Worm (Caenorhabditis elegans) whole organism, mixed stage, embryonic: Measurements from ENCODE around the gene nhr-51.

ENCODE experiments used
- M03D4.4 ChIP-seq: sonication (generic microtip); optimal IDR thresholded peaks from 2 replicates; lab custom pipeline; 2017; ENCODE audit warnings: mild to moderate bottlenecking, missing genetic modification characterization, missing compliant biosample characterization
- bed-3 ChIP-seq: fragments of 200-800 bp; sonication (Bioruptor generic); optimal IDR thresholded peaks from 3 replicates; lab custom pipeline; 2018; ENCODE audit warnings: mild to moderate bottlenecking, missing genetic modification characterization, moderate library complexity, missing compliant biosample characterization
- blmp-1 ChIP-seq: fragments of 150-350 bp; optimal IDR thresholded peaks from 2 replicates; lab custom pipeline; 2014; ENCODE audit warnings: missing biosample characterization, missing genetic modification characterization
- ceh-39 ChIP-seq: fragments of 150-350 bp; optimal IDR thresholded peaks from 2 replicates; lab custom pipeline; 2014; ENCODE audit warnings: missing biosample characterization, missing genetic modification characterization
- ceh-43 ChIP-seq: fragments of 200-800 bp; sonication (Bioruptor generic); optimal IDR thresholded peaks from 2 replicates; lab custom pipeline; 2018; ENCODE audit warnings: mild to moderate bottlenecking, missing genetic modification characterization, moderate library complexity, missing compliant biosample characterization
- ceh-83 ChIP-seq: fragments of 200-800 bp; sonication (Bioruptor generic); optimal IDR thresholded peaks from 2 replicates; lab custom pipeline; 2018; ENCODE audit warnings: mild to moderate bottlenecking, missing genetic modification characterization, missing compliant biosample characterization
- cnd-1 ChIP-seq: fragments of 200-800 bp; sonication (Bioruptor generic); optimal IDR thresholded peaks from 2 replicates; lab custom pipeline; 2018; ENCODE audit warnings: mild to moderate bottlenecking, missing genetic modification characterization, missing compliant biosample characterization
- elt-1 ChIP-seq: sonication (generic microtip); optimal IDR thresholded peaks from 2 replicates; lab custom pipeline; 2017; ENCODE audit warnings: missing genetic modification characterization, mild to moderate bottlenecking, missing compliant biosample characterization, antibody characterized with exemption, moderate library complexity, borderline replicate concordance; ENCODE audit not compliant: insufficient read depth
- ham-2 ChIP-seq: fragments of 200-800 bp; sonication (Bioruptor generic); optimal IDR thresholded peaks from 2 replicates; lab custom pipeline; 2018; ENCODE audit warnings: mild to moderate bottlenecking, missing genetic modification characterization, missing compliant biosample characterization
- hlh-1 ChIP-seq: fragments of 150-350 bp; optimal IDR thresholded peaks from 2 replicates; lab custom pipeline; 2014; ENCODE audit warnings: missing biosample characterization, missing genetic modification reagents, missing genetic modification characterization
- lin-13 ChIP-seq: fragments of 150-350 bp; optimal IDR thresholded peaks from 2 replicates; lab custom pipeline; 2014; ENCODE audit warnings: missing biosample characterization, missing genetic modification characterization
- lin-32 ChIP-seq: fragments of 200-800 bp; sonication (Bioruptor generic); optimal IDR thresholded peaks from 2 replicates; lab custom pipeline; 2018; ENCODE audit warnings: mild to moderate bottlenecking, missing genetic modification characterization, missing compliant biosample characterization
- lsy-2 ChIP-seq: fragments of 150-350 bp; optimal IDR thresholded peaks from 2 replicates; lab custom pipeline; 2014; ENCODE audit warnings: missing biosample characterization, missing genetic modification characterization
- mab-5 ChIP-seq: fragments of 150-350 bp; optimal IDR thresholded peaks from 2 replicates; lab custom pipeline; 2014; ENCODE audit warnings: missing biosample characterization, missing genetic modification characterization
- mep-1 ChIP-seq: fragments of 150-350 bp; optimal IDR thresholded peaks from 2 replicates; lab custom pipeline; 2017; ENCODE audit warnings: missing biosample characterization, missing genetic modification reagents, missing genetic modification characterization, inconsistent platforms
- mls-2 ChIP-seq: sonication (generic microtip); optimal IDR thresholded peaks from 2 replicates; lab custom pipeline; 2016; ENCODE audit warnings: mild to moderate bottlenecking, missing genetic modification characterization, moderate library complexity, missing compliant biosample characterization
- nhr-12 ChIP-seq: fragments of 150-350 bp; optimal IDR thresholded peaks from 2 replicates; lab custom pipeline; 2014; ENCODE audit warnings: missing biosample characterization, missing genetic modification characterization
- nhr-2 ChIP-seq: fragments of 150-350 bp; optimal IDR thresholded peaks from 2 replicates; lab custom pipeline; 2014; ENCODE audit warnings: missing biosample characterization, missing genetic modification characterization
- nhr-237 ChIP-seq: fragments of 150-350 bp; optimal IDR thresholded peaks from 2 replicates; lab custom pipeline; 2014; ENCODE audit warnings: missing biosample characterization, missing genetic modification characterization
- nhr-28 ChIP-seq: fragments of 150-350 bp; optimal IDR thresholded peaks from 2 replicates; lab custom pipeline; 2014; ENCODE audit warnings: missing biosample characterization, missing genetic modification characterization
- nhr-76 ChIP-seq: sonication (generic microtip); optimal IDR thresholded peaks from 2 replicates; lab custom pipeline; 2017; ENCODE audit warnings: missing biosample characterization, missing genetic modification characterization
- pha-4 ChIP-seq: fragments of 150-350 bp; optimal IDR thresholded peaks from 2 replicates; lab custom pipeline; 2018; ENCODE audit warnings: missing biosample characterization, missing genetic modification reagents, missing genetic modification characterization
- sem-2 ChIP-seq: fragments of 200-800 bp; sonication (Bioruptor generic); optimal IDR thresholded peaks from 2 replicates; lab custom pipeline; 2018; ENCODE audit warnings: mild to moderate bottlenecking, missing genetic modification characterization, missing compliant biosample characterization
- sptf-1 ChIP-seq: sonication (generic microtip); optimal IDR thresholded peaks from 2 replicates; lab custom pipeline; 2017; ENCODE audit warnings: mild to moderate bottlenecking, missing genetic modification characterization, moderate library complexity, missing compliant biosample characterization
- tbx-8 ChIP-seq: fragments of 200-800 bp; sonication (Bioruptor generic); optimal IDR thresholded peaks from 2 replicates; lab custom pipeline; 2018; ENCODE audit warnings: mild to moderate bottlenecking, missing genetic modification characterization, moderate library complexity, missing compliant biosample characterization
- unc-120 ChIP-seq: sonication (generic microtip); optimal IDR thresholded peaks from 2 replicates; lab custom pipeline; 2017; ENCODE audit warnings: missing genetic modification characterization, missing compliant biosample characterization; ENCODE audit not compliant: poor library complexity, severe bottlenecking
- unc-39 ChIP-seq: fragments of 150-350 bp; optimal IDR thresholded peaks from 2 replicates; lab custom pipeline; 2014; ENCODE audit warnings: missing biosample characterization, missing genetic modification characterization
- unc-62 ChIP-seq: fragments of 150-350 bp; optimal IDR thresholded peaks from 2 replicates; lab custom pipeline; 2014; ENCODE audit warnings: missing biosample characterization, missing genetic modification reagents, missing genetic modification characterization
- zip-8 ChIP-seq: fragments of 150-350 bp; optimal IDR thresholded peaks from 2 replicates; lab custom pipeline; 2014; ENCODE audit warnings: missing biosample characterization, missing genetic modification characterization
- ztf-11 ChIP-seq: fragments of 150-350 bp; optimal IDR thresholded peaks from 2 replicates; lab custom pipeline; 2014; ENCODE audit warnings: missing biosample characterization, missing genetic modification characterization

The nhr-51 gene

DNA sequence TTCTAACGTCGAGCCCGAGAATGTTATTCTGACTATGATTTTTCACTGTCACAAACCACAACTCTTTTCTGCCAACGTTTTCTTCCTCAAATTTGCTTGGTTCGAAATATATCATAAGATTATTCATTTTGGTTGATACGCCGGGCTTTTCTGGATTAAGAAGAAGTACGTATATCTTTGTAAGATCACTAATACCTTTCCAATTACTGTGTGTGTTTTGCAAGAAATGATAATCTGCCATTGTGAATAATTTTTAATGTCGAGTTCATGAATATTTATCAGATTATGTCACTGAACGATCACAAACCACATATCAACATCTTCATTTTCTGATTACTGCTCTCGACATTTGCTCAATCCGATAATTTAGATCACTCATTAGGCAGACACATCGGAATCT is 11.8 kb downstream of the nhr-51 start, which contains the start of gene nhr-196:
Gene nhr-196, plus strand, starts transcription at position 118 of the 400 bp plus-strand sequence.
- TF ChIP-seq mls-2 (tag; lab: Kevin White, UChicago) (no peak), nhr-28 (tag; lab: Kevin White, UChicago) (no peak), pha-4 (tag; lab: Kevin White, UChicago) (no peak), hlh-1 (no peak), sem-2 (GFP tag; lab: Kevin White, UChicago) (no peak), M03D4.4 (tag; lab: Kevin White, UChicago) (no peak), lsy-2 (no peak), unc-39 (tag; lab: Kevin White, UChicago) (no peak), unc-120 (no peak), sptf-1 (tag; lab: Kevin White, UChicago) (no peak), zip-8 (tag; lab: Kevin White, UChicago) (no peak), elt-1 (tag; lab: Kevin White, UChicago) (no peak), cnd-1 (tag; lab: Kevin White, UChicago) (no peak), blmp-1 (tag; lab: Kevin White, UChicago) (no peak)

DNA sequence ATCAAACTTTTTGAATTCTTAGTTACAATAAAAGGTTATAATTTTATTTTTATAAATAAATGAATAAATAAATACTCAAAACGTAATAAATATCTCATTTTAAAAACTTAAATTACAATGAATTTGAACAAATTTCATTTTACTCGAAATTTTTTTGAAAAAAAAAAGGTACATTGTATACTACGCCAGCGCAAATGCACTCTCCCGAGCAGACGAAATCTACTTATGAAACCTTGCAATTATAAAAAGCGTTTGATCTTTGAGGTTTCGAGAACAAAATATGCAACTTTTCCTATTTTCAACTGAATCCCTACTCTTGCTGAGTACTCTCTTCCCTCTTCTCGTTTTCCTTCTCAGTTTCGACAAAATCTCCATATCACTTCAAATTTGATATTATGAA is 13.9 kb downstream of the nhr-51 start, which contains the start of gene nhr-197:
Gene nhr-197, plus strand, starts transcription at position 301 of the 400 bp plus-strand sequence.
- no peak for TF ChIP-seq ztf-11 (tag; lab: Kevin White, UChicago)
- TF ChIP-seq sem-2 (GFP tag; lab: Kevin White, UChicago), result no peak
- no peak for TF ChIP-seq cnd-1 (tag; lab: Kevin White, UChicago)
- TF ChIP-seq bed-3 (GFP tag; lab: Kevin White, UChicago), result no peak
- TF ChIP-seq zip-8 (tag; lab: Kevin White, UChicago), result no peak
- TF ChIP-seq nhr-237 (tag; lab: Kevin White, UChicago), result no peak
- no peak for TF ChIP-seq lsy-2
- TF ChIP-seq mab-5, result no peak
- no peak for TF ChIP-seq tbx-8 (GFP tag; lab: Kevin White, UChicago)
- TF ChIP-seq nhr-2 (tag; lab: Kevin White, UChicago), result no peak

ce11 chrV:15689952-15690351 is 16.1 kb downstream of the nhr-51 start, which contains the start of gene nhr-268:
TSS of gene nhr-268 (plus strand) at chrV:15690252.
- no peak for TF ChIP-seq ceh-83 (GFP tag; lab: Kevin White, UChicago)
- TF ChIP-seq pha-4 (tag; lab: Kevin White, UChicago), result no peak
- no peak for TF ChIP-seq lsy-2

DNA sequence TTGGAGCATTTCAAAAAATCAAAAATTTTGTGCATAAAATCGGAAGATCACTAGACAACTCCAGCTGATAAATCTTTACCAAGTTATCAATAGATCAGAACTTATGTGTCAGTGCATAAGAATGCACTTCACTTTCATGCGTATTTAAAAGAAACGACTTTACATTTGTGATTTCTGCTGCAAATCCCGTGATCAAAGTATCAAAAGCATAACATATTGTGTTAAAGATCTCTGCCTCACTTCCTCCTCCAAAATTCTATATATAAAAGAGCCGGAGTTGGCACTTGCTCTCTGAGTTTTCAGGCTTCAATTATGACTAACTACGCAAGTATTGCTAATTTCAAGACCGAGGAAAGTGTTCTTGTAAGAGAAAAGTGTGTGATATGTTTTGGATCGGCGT is 19.9 kb downstream of the nhr-51 start, which contains the start of gene nhr-198:
Gene nhr-198, plus strand, starts transcription at position 313 of the 400 bp plus-strand sequence.
- TF ChIP-seq ceh-43 (no peak), nhr-76 (tag; lab: Kevin White, UChicago) (no peak), sptf-1 (tag; lab: Kevin White, UChicago) (no peak), ham-2 (GFP tag; lab: Kevin White, UChicago) (no peak), lin-13 (tag; lab: Kevin White, UChicago) (no peak), ztf-11 (tag; lab: Kevin White, UChicago) (no peak), M03D4.4 (tag; lab: Kevin White, UChicago) (no peak)

DNA sequence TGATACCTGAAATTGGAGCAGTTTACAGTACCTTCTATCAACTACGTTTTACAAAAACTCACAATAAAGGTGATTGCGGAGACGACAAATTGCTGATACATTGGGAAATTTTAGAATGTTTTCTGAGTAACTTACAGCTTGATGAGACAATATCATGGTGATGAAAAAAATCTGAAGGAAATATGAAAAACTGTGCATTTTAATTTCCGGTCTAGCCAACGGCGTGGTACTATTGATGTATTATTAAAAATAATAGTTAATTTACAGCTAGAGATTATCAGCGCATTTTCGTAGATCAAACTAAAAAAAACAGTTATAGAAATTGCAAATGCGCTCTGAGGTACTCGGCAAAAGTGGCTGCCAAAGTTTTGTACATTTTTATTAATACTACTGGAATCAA is 24.3 kb downstream of the nhr-51 start, which contains the start of gene srx-29:
Gene srx-29, minus strand, starts transcription at position 101 of the 400 bp plus-strand sequence.
- TF ChIP-seq M03D4.4 (tag; lab: Kevin White, UChicago) (no peak), bed-3 (GFP tag; lab: Kevin White, UChicago) (no peak), sem-2 (GFP tag; lab: Kevin White, UChicago) (no peak), elt-1 (tag; lab: Kevin White, UChicago) (no peak), mab-5 (no peak), lin-13 (tag; lab: Kevin White, UChicago) (no peak), mep-1 (tag; lab: Kevin White, UChicago) (no peak), unc-62 (GFP tag; lab: Kevin White, UChicago) (no peak), nhr-76 (tag; lab: Kevin White, UChicago) (no peak), nhr-12 (tag; lab: Kevin White, UChicago) (no peak), nhr-237 (tag; lab: Kevin White, UChicago) (no peak), sptf-1 (tag; lab: Kevin White, UChicago) (no peak), pha-4 (tag; lab: Kevin White, UChicago) (no peak), lin-32 (GFP tag; lab: Kevin White, UChicago) (no peak), ceh-43 (no peak), hlh-1 (no peak), ceh-39 (tag; lab: Kevin White, UChicago) (no peak)
